Fruit fly (Drosophila melanogaster) whole organism, pupa: ENCODE measurements around the gene PSMG1.

Experiments
- CG10348 ChIP-seq: fragments of 200-800 bp; sonication (Bioruptor generic); IDR thresholded peaks from 2 replicates; pipeline ENCODE4 v1.3.6; 2022; ENCODE audit warnings: missing biosample characterization, missing genetic modification characterization
- CG12605 ChIP-seq: fragments of 200-800 bp; sonication (Bioruptor generic); IDR thresholded peaks from 2 replicates; pipeline ENCODE4 v1.3.6; 2022; ENCODE audit warnings: missing biosample characterization, missing genetic modification characterization
- CG13204 ChIP-seq: fragments of 200-800 bp; sonication (Bioruptor generic); optimal IDR thresholded peaks from 2 replicates; lab custom pipeline; 2018; ENCODE audit warnings: missing biosample characterization, mild to moderate bottlenecking, missing genetic modification characterization, moderate library complexity
- CG14655 ChIP-seq: fragments of 200-800 bp; sonication (Bioruptor generic); optimal IDR thresholded peaks from 3 replicates; lab custom pipeline; 2017; ENCODE audit warnings: mild to moderate bottlenecking, missing biosample characterization, missing genetic modification reagents, missing genetic modification characterization
- CG15710 ChIP-seq: fragments of 200-800 bp; sonication (Bioruptor generic); optimal IDR thresholded peaks from 2 replicates; lab custom pipeline; 2018; ENCODE audit warnings: missing biosample characterization, mild to moderate bottlenecking, missing genetic modification characterization, moderate library complexity
- CG17806 ChIP-seq: fragments of 200-800 bp; sonication (Bioruptor generic); optimal IDR thresholded peaks from 2 replicates; lab custom pipeline; 2018; ENCODE audit warnings: missing biosample characterization, mild to moderate bottlenecking, missing genetic modification characterization, moderate library complexity
- CG32121 ChIP-seq: fragments of 200-800 bp; sonication (Bioruptor generic); IDR thresholded peaks from 2 replicates; pipeline ENCODE4 v1.3.6; 2022; ENCODE audit warnings: missing biosample characterization, missing genetic modification characterization
- CG34367 ChIP-seq: fragments of 200-800 bp; sonication (Bioruptor generic); optimal IDR thresholded peaks from 2 replicates; lab custom pipeline; 2018; ENCODE audit warnings: missing biosample characterization, mild to moderate bottlenecking, missing genetic modification characterization
- CG4496 ChIP-seq: fragments of 200-800 bp; sonication (Bioruptor generic); IDR thresholded peaks from 3 replicates; pipeline ENCODE4 v1.3.6; 2022; ENCODE audit warnings: missing biosample characterization, missing genetic modification characterization
- CG8159 ChIP-seq: fragments of 200-800 bp; sonication (Bioruptor generic); optimal IDR thresholded peaks from 3 replicates; lab custom pipeline; 2018; ENCODE audit warnings: missing biosample characterization, mild to moderate bottlenecking, missing genetic modification characterization, moderate library complexity
- CG8301 ChIP-seq: fragments of 200-800 bp; sonication (Bioruptor generic); optimal IDR thresholded peaks from 2 replicates; lab custom pipeline; 2018; ENCODE audit warnings: missing biosample characterization, mild to moderate bottlenecking, missing genetic modification characterization
- CG9948 ChIP-seq: fragments of 200-800 bp; sonication (Bioruptor generic); optimal IDR thresholded peaks from 2 replicates; lab custom pipeline; 2018; ENCODE audit warnings: missing biosample characterization, mild to moderate bottlenecking, missing genetic modification characterization, moderate library complexity
- D1 ChIP-seq: fragments of 200-800 bp; sonication (Bioruptor generic); optimal IDR thresholded peaks from 2 replicates; lab custom pipeline; 2018; ENCODE audit warnings: missing biosample characterization, mild to moderate bottlenecking, missing genetic modification characterization, moderate library complexity
- EcR ChIP-seq: fragments of 200-800 bp; sonication (Bioruptor generic); optimal IDR thresholded peaks from 3 replicates; lab custom pipeline; 2019; ENCODE audit warnings: missing biosample characterization, missing genetic modification characterization, mild to moderate bottlenecking, moderate library complexity, missing genetic modification reagents
- Ets98B ChIP-seq: fragments of 200-800 bp; sonication (Bioruptor generic); IDR thresholded peaks from 2 replicates; pipeline ENCODE4 v1.3.6; 2022; ENCODE audit warnings: missing biosample characterization, missing genetic modification characterization
- Pif1B ChIP-seq: fragments of 200-800 bp; sonication (Bioruptor generic); optimal IDR thresholded peaks from 3 replicates; lab custom pipeline; 2016; ENCODE audit warnings: missing biosample characterization, missing genetic modification characterization
- Snoo ChIP-seq: fragments of 200-800 bp; sonication (Bioruptor generic); optimal IDR thresholded peaks from 3 replicates; lab custom pipeline; 2017; ENCODE audit warnings: missing biosample characterization, mild to moderate bottlenecking, missing genetic modification characterization, inconsistent platforms
- fd96Ca ChIP-seq: fragments of 200-800 bp; sonication (Bioruptor generic); IDR thresholded peaks from 3 replicates; pipeline ENCODE4 v1.3.6; 2022; ENCODE audit warnings: missing biosample characterization, missing genetic modification characterization
- gl ChIP-seq: fragments of 200-800 bp; sonication (Bioruptor generic); optimal IDR thresholded peaks from 2 replicates; lab custom pipeline; 2018; ENCODE audit warnings: missing biosample characterization, mild to moderate bottlenecking, missing genetic modification characterization
- rn ChIP-seq: fragments of 200-800 bp; sonication (Bioruptor generic); IDR thresholded peaks from 2 replicates; pipeline ENCODE4 v1.3.6; 2022; ENCODE audit warnings: missing biosample characterization, missing genetic modification characterization

The PSMG1 gene

DNA sequence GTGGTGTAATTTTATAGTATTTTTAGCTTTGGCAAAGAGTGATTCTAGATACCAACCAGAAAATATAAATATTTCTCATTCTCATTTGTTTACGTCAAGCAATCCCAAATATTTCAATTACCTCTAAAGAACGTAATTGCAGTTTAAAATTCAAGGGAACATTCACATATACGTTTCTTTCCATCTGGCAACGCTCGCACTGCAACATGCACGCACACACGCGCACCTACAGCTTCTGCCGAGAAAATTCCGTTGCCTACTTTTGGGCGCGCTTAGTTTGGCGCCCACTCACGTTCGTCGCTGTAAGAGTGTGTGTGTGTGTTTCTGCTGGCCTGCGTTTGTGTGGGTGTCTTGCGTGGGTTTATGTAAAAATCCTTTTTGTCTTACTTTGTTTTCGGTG, 21.7 kb downstream of the PSMG1 start:
- TF ChIP-seq D1 (tag; lab: Kevin White, UChicago) (no peak), CG4496 (GFP tag; lab: Robert Waterston, UW) (0 out of 3 replicates have a peak, but pooled peaks have one; percentile 25)

DNA sequence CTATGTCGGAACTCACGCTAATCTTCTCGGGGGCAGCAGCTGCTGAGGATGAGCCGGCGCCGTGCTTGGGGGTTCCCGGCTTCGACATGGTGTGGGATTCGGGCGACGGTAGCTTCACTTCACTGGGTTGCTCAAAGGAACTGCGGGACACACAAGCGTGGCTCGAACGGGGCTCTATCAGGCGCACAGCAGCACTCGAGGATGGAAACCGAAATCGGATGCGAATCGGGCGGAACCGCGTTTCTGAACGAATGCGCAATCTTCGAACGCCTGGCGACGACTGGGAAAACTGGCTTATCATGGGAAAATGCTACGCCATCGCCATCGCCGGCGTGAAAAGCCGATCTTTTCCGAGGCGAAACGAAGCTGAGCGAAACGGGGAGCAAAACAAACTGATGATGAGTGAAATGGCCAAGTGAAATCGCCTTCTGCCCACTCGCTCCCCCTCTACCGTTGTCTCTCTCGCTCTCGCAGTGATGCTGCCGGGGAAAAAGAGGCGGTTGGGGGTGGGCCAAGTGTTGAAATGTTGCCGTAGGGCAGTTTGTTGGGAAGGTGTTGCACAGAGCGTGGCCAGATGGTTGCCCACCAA, 22.4 kb downstream of the PSMG1 start:
- TF ChIP-seq CG8159 (tag; lab: Kevin White, UChicago), result no peak
- no peak for TF ChIP-seq Pif1B (GFP tag; lab: Kevin White, UChicago)
- no peak for TF ChIP-seq CG8301 (tag; lab: Kevin White, UChicago)
- no peak for TF ChIP-seq CG12605 (GFP tag; lab: Robert Waterston, UW)
- 0 out of 3 replicates have a peak, but pooled peaks have one; percentile 39 for TF ChIP-seq CG4496 (GFP tag; lab: Robert Waterston, UW)
- TF ChIP-seq CG15710 (tag; lab: Kevin White, UChicago), result no peak
- TF ChIP-seq rn (GFP tag; lab: Robert Waterston, UW), result no peak
- TF ChIP-seq D1 (tag; lab: Kevin White, UChicago), result no peak

DNA sequence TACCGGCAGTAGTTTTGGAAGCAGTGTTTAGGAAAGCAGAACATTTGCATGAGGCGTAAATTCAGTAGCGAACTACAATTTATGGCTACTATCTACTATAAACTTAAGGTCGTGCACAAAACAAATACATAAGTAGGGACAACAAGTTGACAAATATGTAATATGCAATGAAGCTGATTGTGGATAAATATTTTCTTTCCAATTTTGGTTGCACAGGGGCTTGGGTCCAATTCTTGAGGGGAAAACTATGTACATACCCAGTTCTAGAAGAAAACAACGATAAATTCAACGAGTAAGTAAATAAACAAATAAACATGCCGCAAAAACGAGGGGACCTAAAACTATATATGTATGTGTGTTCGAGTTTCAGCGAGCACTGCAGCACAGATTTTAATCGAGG, 33.1 kb downstream of the PSMG1 start:
- TF ChIP-seq D1 (tag; lab: Kevin White, UChicago) (no peak), rn (GFP tag; lab: Robert Waterston, UW) (no peak), CG34367 (tag; lab: Kevin White, UChicago) (no peak), CG14655 (GFP tag; lab: Kevin White, UChicago) (no peak), CG32121 (GFP tag; lab: Robert Waterston, UW) (no peak), EcR (GFP tag; lab: Kevin White, UChicago) (no peak)

DNA sequence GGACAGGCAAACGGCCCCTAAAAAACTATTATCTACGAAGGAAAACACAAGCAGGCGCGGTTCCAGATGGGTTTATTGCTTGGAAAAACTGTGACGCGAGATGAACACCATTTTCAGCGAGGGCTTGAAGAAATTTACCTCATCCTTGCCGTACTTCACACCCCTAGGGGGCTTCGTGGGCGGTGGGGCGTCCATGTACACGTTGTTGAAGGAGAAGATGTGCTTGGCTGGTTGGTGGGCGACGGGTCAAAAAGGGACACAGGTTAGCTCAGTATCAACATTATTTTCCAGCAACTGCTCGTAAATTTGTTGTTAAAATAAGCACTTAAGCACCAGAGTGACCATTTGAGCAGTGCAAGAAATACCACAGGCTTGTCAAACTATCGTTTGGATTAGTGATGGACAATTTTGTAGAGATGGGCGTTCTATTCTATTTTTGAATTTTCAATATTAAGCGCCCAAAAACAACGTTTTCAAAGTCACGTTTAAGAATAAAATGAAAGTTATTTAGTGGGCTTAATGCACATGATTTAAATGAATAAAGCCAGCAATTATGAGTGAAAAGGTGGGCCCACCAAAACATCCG, 35.4 kb downstream of the PSMG1 start, which contains the start of gene Sec8:
TSS of gene Sec8 (minus strand) at position 374 of the 586 bp plus-strand sequence.
- 0 out of 3 replicates have a peak, but pooled peaks have one; percentile 33 for TF ChIP-seq fd96Ca (GFP tag; lab: Robert Waterston, UW)
- TF ChIP-seq CG4496 (GFP tag; lab: Robert Waterston, UW), result 0 out of 3 replicates have a peak, but pooled peaks have one; percentile 33
- no peak for TF ChIP-seq rn (GFP tag; lab: Robert Waterston, UW)

DNA sequence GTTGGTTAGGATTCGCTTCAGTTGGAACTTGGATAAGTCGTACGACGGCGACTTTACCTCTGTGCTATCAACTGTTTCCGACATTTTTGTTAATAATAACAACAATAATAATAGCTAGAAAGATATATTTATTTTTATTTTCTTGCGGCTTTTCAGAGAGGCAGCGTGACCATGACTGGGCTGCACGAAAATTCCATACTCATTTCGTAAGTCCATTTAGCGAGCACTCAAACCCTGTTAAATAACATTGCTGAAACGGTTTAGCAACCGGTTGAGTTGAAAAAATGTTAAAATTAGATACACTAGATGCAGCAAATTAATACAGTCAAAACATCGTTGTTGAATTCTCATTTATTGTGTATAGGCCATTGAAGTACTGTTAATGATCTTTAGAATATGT, 39.5 kb downstream of the PSMG1 start, which contains the start of gene Dcps:
TSS of gene Dcps (minus strand) at position 181 of the 400 bp plus-strand sequence.
- TF ChIP-seq Pif1B (GFP tag; lab: Kevin White, UChicago) (no peak), CG10348 (GFP tag; lab: Robert Waterston, UW) (no peak), CG34367 (tag; lab: Kevin White, UChicago) (no peak), Ets98B (GFP tag; lab: Robert Waterston, UW) (no peak), rn (GFP tag; lab: Robert Waterston, UW) (no peak), Snoo (tag; lab: Kevin White, UChicago) (no peak), CG17806 (tag; lab: Kevin White, UChicago) (no peak), CG4496 (GFP tag; lab: Robert Waterston, UW) (no peak), CG8159 (tag; lab: Kevin White, UChicago) (no peak), CG9948 (no peak), CG13204 (GFP tag; lab: Kevin White, UChicago) (no peak), CG14655 (GFP tag; lab: Kevin White, UChicago) (no peak), fd96Ca (GFP tag; lab: Robert Waterston, UW) (no peak)

DNA sequence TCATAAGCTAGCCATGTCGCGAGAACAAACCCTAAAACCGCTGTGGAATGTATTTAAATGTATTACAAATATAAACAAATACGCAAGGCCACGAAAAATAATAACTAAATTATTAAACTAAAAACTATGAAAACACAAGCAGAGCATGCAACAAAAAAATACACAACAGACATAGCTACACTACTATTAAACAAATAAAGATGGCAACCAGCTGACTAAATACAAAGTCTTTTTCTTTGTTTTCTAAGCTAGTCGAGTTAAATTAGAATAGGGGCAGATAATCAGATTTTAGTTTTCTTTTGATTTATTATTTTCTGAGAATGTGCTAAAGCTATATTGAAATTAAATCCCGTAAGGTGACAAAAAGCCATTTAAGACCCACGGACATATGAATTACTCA, 47.5 kb downstream of the PSMG1 start:
- TF ChIP-seq CG10348 (GFP tag; lab: Robert Waterston, UW), result no peak
- no peak for TF ChIP-seq rn (GFP tag; lab: Robert Waterston, UW)
- no peak for TF ChIP-seq Snoo (tag; lab: Kevin White, UChicago)
- no peak for TF ChIP-seq CG34367 (tag; lab: Kevin White, UChicago)
- TF ChIP-seq CG8301 (tag; lab: Kevin White, UChicago), result no peak
- TF ChIP-seq D1 (tag; lab: Kevin White, UChicago), result no peak
- no peak for TF ChIP-seq gl
- no peak for TF ChIP-seq CG12605 (GFP tag; lab: Robert Waterston, UW)
- TF ChIP-seq CG13204 (GFP tag; lab: Kevin White, UChicago), result no peak
- no peak for TF ChIP-seq CG14655 (GFP tag; lab: Kevin White, UChicago)
- no peak for TF ChIP-seq fd96Ca (GFP tag; lab: Robert Waterston, UW)
- TF ChIP-seq EcR (GFP tag; lab: Kevin White, UChicago), result no peak
